Fruit fly (Drosophila melanogaster): ENCODE results near the gene CG13690.
A peak's percentile ranks its signal among the peaks of the same experiment; 100 is the strongest.
"Not testable (repeated sequence)": the region's sequence is repeated elsewhere in the genome, so short reads cannot be mapped to it uniquely, and the experiment has no call there.

CG13690 gene

DNA sequence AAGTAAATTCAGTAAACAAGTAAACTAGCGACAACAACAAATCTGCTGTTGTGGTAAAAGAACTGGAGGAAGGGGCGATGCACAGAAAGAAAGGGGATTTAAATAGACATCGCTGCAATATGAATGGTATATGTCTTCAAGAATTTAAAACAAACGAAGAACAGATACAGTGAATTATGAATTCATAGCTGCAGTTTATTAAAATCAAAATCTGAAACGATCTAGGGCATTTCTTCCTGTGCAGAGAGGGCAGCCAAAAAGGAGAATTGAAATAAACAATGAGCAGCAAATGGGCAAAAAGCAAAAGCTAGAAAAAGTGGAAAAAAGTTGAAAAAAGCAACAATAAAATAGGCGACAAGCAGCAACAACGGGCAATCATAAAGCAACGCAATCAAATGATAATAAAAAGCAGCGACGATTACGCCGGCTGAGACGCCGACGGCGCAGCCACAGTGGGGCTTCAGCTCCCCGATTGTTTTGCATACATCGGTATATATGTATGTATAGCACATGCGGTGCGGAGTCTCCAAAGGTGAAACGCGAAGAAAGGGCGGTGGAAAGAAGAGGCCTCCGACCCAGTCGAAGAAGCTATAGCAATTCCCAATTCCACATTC is 49.4 kb upstream of the CG13690 start (continued):
- TF ChIP-seq CG8319 (GFP tag; optimal IDR thresholded peaks at IDR 0.05) (no peak), dac (GFP tag; optimal IDR thresholded peaks at IDR 0.05) (peak; percentile 75), CG6276 (GFP tag; optimal IDR thresholded peaks at IDR 0.05) (peak; percentile 88), CG11294 (GFP tag; IDR thresholded peaks at IDR 0.05) (peak; percentile 25; the same call in 1 of the 2 replicates), CG32006 (GFP tag; optimal IDR thresholded peaks at IDR 0.05) (peak; percentile 87), CG9139 (GFP tag; optimal IDR thresholded peaks at IDR 0.05) (no peak), CG3919 (GFP tag; optimal IDR thresholded peaks at IDR 0.05) (peak; percentile 56), vri (GFP tag; optimal IDR thresholded peaks at IDR 0.05) (peak; percentile 80), Sox15 (GFP tag; optimal IDR thresholded peaks at IDR 0.05) (no peak), eg (GFP tag; IDR thresholded peaks at IDR 0.05) (peak; percentile 84), ss (GFP tag; optimal IDR thresholded peaks at IDR 0.05) (no peak), CG16779 (tag; optimal IDR thresholded peaks at IDR 0.05) (peak; percentile 63), spab (GFP tag; optimal IDR thresholded peaks at IDR 0.05) (peak; percentile 15), CG10631 (GFP tag; optimal IDR thresholded peaks at IDR 0.05) (peak; percentile 38)

dm6 chr2L:467683-468082 is 48.2 kb upstream of the CG13690 start:
- TF ChIP-seq eg (GFP tag; IDR thresholded peaks at IDR 0.05), result no peak
- no peak for TF ChIP-seq svp (GFP tag)
- no peak for TF ChIP-seq salr (GFP tag; optimal IDR thresholded peaks at IDR 0.05)
- TF ChIP-seq Eip93F (GFP tag; optimal IDR thresholded peaks at IDR 0.05), result no peak
- TF ChIP-seq Lpt (GFP tag; optimal IDR thresholded peaks at IDR 0.05), result no peak
- TF ChIP-seq CG11294 (GFP tag; IDR thresholded peaks at IDR 0.05), result no peak
- TF ChIP-seq Sox15 (GFP tag; optimal IDR thresholded peaks at IDR 0.05), result no peak

dm6 chr2L:455738-456137 is 36.3 kb upstream of the CG13690 start:
- TF ChIP-seq CG11294 (GFP tag; IDR thresholded peaks at IDR 0.05), result no peak
- TF ChIP-seq cyc (GFP tag; optimal IDR thresholded peaks at IDR 0.05), result no peak
- TF ChIP-seq net (GFP tag; optimal IDR thresholded peaks at IDR 0.05), result no peak
- no peak for TF ChIP-seq Sox15 (GFP tag; optimal IDR thresholded peaks at IDR 0.05)
- TF ChIP-seq CG4318 (GFP tag; optimal IDR thresholded peaks at IDR 0.05), result no peak
- no peak for TF ChIP-seq eg (GFP tag; IDR thresholded peaks at IDR 0.05)
- TF ChIP-seq CG6792 (GFP tag; optimal IDR thresholded peaks at IDR 0.05), result no peak

- TF ChIP-seq CG3919, CG6276, topi (GFP tag; optimal IDR thresholded peaks at IDR 0.05): not testable (repeated sequence)
Measured at dm6 chr2L:455274-455673, 35.8 kb upstream of the CG13690 start, which contains the start of gene CG4133. TSS of gene CG4133 (plus strand) at chr2L:455531.

dm6 chr2L:452872-453271 is 33.4 kb upstream of the CG13690 start, which contains the start of the genes crq and shv:
TSS of gene crq (minus strand) at chr2L:453024.
TSS of gene shv (plus strand) at chr2L:453108.
- peak; percentile 11 for TF ChIP-seq CG6854 (GFP tag; optimal IDR thresholded peaks at IDR 0.05)
- TF ChIP-seq CG3919 (GFP tag; optimal IDR thresholded peaks at IDR 0.05), result peak; percentile 2
- TF ChIP-seq CG8119 (GFP tag; IDR thresholded peaks at IDR 0.05), result no peak
- no peak for TF ChIP-seq CG4318 (GFP tag; optimal IDR thresholded peaks at IDR 0.05)
- no peak for TF ChIP-seq acj6 (GFP tag; optimal IDR thresholded peaks at IDR 0.05)
- no peak for TF ChIP-seq Sox15 (GFP tag; optimal IDR thresholded peaks at IDR 0.05)
- TF ChIP-seq CG32006 (GFP tag; optimal IDR thresholded peaks at IDR 0.05), result no peak
- TF ChIP-seq Sox14 (GFP tag; optimal IDR thresholded peaks at IDR 0.05), result peak; percentile 74
- TF ChIP-seq CG6163 (GFP tag; IDR thresholded peaks at IDR 0.05), result 0 out of 3 replicates have a peak, but pooled peaks have one; percentile 42
- TF ChIP-seq net (GFP tag; optimal IDR thresholded peaks at IDR 0.05), result no peak
- TF ChIP-seq Eip93F (GFP tag; optimal IDR thresholded peaks at IDR 0.05), result no peak
- TF ChIP-seq OdsH (GFP tag; optimal IDR thresholded peaks at IDR 0.05), result no peak
- no peak for TF ChIP-seq CG6808 (GFP tag; optimal IDR thresholded peaks at IDR 0.05)
- no peak for TF ChIP-seq fkh (GFP tag; optimal IDR thresholded peaks at IDR 0.05)
